Worm (Caenorhabditis elegans): ENCODE results near the gene col-132.

Gene col-132

DNA sequence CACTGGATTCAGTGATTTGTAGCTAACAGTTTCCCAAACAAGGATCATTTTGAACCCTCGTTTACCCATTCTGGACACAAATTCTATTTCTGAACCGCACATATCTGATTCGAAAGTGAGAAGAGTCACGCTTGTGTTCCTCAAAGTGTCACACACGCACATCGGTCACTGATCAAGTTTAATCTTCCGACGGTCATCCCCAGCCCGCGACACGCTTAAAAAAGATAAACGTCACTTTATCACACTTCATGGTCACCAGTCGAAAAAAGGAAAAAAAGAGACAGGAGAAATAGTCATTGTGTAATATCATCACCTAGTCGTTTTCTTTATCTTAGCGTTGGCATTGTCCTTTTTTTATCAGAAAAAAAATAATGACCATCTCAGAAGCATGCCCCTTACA lies 13.2 kb downstream of the col-132 start (continued):
- TF ChIP-seq zip-4 (GFP tag; optimal IDR thresholded peaks at IDR 0.05) (no peak), dsc-1 (tag; optimal IDR thresholded peaks at IDR 0.05) (no peak), mep-1 (tag; optimal IDR thresholded peaks at IDR 0.05) (no peak), nhr-71 (tag; optimal IDR thresholded peaks at IDR 0.05) (peak; percentile 64), sup-37 (GFP tag; optimal IDR thresholded peaks at IDR 0.05) (no peak), nhr-237 (tag; optimal IDR thresholded peaks at IDR 0.05) (no peak)

DNA sequence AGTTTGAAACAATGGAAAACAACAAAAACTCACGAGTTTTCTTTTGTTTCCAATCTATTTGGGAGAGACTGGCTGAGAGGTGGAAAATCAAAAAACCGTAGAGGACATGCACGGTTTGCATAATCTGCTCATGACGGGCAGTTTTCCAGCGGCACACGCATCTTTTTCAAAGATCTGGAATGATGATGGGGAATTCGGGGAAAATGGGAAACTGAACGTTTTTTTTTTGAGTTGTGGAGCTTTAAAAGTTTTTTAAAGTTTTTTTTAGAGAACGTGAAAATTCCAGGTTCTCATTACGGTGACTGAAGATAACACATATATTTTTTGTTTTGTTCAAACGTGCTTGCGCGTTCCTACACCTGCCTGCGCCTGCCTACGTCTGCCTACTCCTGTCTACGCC lies 14.2 kb downstream of the col-132 start, which contains the start of gene C39E9.7:
Gene C39E9.7 (minus strand): TSS at position 101 of the 400 bp plus-strand sequence.
- TF ChIP-seq efl-1 (optimal IDR thresholded peaks at IDR 0.05), result no peak
- peak in 1 of 2 experiments; percentile 26 for TF ChIP-seq efl-1 (GFP tag; optimal IDR thresholded peaks at IDR 0.05 in 1 of 2)
- TF ChIP-seq fkh-4 (tag; optimal IDR thresholded peaks at IDR 0.05; ENCODE audit: borderline replicate concordance), result no peak
- no peak for TF ChIP-seq C16A3.4 (tag; optimal IDR thresholded peaks at IDR 0.05)
- no peak for TF ChIP-seq ztf-11 (tag; optimal IDR thresholded peaks at IDR 0.05)
- no peak for TF ChIP-seq nhr-11 (tag; optimal IDR thresholded peaks at IDR 0.05)
- TF ChIP-seq lin-35 (GFP tag; optimal IDR thresholded peaks at IDR 0.05), result no peak
- TF ChIP-seq nhr-19 (GFP tag; conservative IDR thresholded peaks at IDR 0.05), result no peak
- no peak for TF ChIP-seq mef-2 (tag; optimal IDR thresholded peaks at IDR 0.05)

DNA sequence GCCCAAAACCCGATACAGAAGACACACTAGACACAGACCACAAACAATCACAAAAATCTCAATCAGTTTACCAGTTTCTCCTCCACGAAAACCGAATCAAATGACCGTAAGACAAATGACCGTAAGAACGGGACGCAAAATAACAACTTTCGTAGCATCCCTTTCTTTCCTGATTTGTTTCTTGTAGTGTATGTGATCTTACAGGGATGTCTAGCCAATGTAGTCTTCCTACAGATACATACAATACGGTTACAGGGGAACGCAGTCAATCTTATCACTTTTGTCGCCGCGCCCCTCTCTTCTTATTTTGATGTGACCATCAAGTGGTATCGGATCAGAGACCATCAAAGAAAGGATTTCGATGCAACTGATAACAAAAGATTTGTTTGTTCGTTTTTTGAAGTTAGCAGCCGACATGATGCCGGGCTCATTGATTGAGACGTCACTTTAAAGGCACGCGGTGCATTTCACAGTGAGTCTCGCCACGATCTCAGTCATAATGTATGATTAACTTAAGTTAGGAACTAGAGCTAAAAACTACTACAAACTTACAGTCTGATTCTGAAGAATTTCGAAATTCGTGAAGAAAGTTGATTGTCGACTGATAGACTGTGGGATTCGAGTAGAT lies 15.1 kb downstream of the col-132 start:
- TF ChIP-seq unc-30 (tag; optimal IDR thresholded peaks at IDR 0.05) (no peak), lin-39 (tag; optimal IDR thresholded peaks at IDR 0.05) (no peak), ama-1 (optimal IDR thresholded peaks at IDR 0.05) (no peak), zip-4 (GFP tag; optimal IDR thresholded peaks at IDR 0.05) (no peak), hlh-17 (GFP tag; optimal IDR thresholded peaks at IDR 0.05; ENCODE audit: borderline replicate concordance) (no peak), dpl-1 (GFP tag; optimal IDR thresholded peaks at IDR 0.05) (peak in 1 of 3 experiments; percentile 3), egl-27 (tag; optimal IDR thresholded peaks at IDR 0.05) (no peak), aly-2 (tag; optimal IDR thresholded peaks at IDR 0.05) (no peak), nhr-20 (tag; optimal IDR thresholded peaks at IDR 0.05) (peak; percentile 65), aha-1 (tag; optimal IDR thresholded peaks at IDR 0.05) (no peak), ceh-63 (GFP tag; optimal IDR thresholded peaks at IDR 0.05) (no peak), pax-3 (tag; optimal IDR thresholded peaks at IDR 0.05) (no peak), zag-1 (tag; optimal IDR thresholded peaks at IDR 0.05) (no peak), tlp-1 (tag; optimal IDR thresholded peaks at IDR 0.05) (no peak), ceh-88 (GFP tag; IDR thresholded peaks at IDR 0.05) (no peak), lsy-2 (tag; optimal IDR thresholded peaks at IDR 0.05) (no peak), nhr-237 (tag; optimal IDR thresholded peaks at IDR 0.05) (no peak), xbp-1 (tag; optimal IDR thresholded peaks at IDR 0.05) (no peak), nhr-28 (tag; optimal IDR thresholded peaks at IDR 0.05) (no peak), nhr-47 (tag; optimal IDR thresholded peaks at IDR 0.05) (no peak), F16B12.6 (tag; optimal IDR thresholded peaks at IDR 0.05) (no peak), swsn-7 (tag; optimal IDR thresholded peaks at IDR 0.05) (no peak), ztf-11 (tag; optimal IDR thresholded peaks at IDR 0.05) (no peak), nhr-19 (GFP tag; conservative IDR thresholded peaks at IDR 0.05) (peak; percentile 34; the same call in 1 of the 2 replicates), egl-13 (tag; optimal IDR thresholded peaks at IDR 0.05) (no peak), ces-1 (GFP tag; optimal IDR thresholded peaks at IDR 0.05) (no peak), nhr-12 (tag; optimal IDR thresholded peaks at IDR 0.05) (no peak), lin-14 (GFP tag; optimal IDR thresholded peaks at IDR 0.05) (peak; percentile 71), grh-1 (GFP tag; IDR thresholded peaks at IDR 0.05) (0 out of 2 replicates have a peak, but pooled peaks have one; percentile 8), unc-62 (GFP tag; optimal IDR thresholded peaks at IDR 0.05) (no peak), isw-1 (GFP tag; IDR thresholded peaks at IDR 0.05) (no peak), jun-1 (tag; optimal IDR thresholded peaks at IDR 0.05) (no peak), lin-15B (tag; optimal IDR thresholded peaks at IDR 0.05) (no peak), tbx-2 (tag; optimal IDR thresholded peaks at IDR 0.05) (no peak), ztf-4 (tag; optimal IDR thresholded peaks at IDR 0.05) (peak; percentile 3), nhr-77 (tag; optimal IDR thresholded peaks at IDR 0.05) (no peak), sox-4 (tag; optimal IDR thresholded peaks at IDR 0.05) (no peak), lin-35 (GFP tag; optimal IDR thresholded peaks at IDR 0.05) (peak in 1 of 2 experiments; percentile 45), skn-1 (tag; optimal IDR thresholded peaks at IDR 0.05) (no peak), hpl-2 (GFP tag; optimal IDR thresholded peaks at IDR 0.05) (no peak)
